Fruit fly (Drosophila melanogaster) whole organism, larva: ENCODE results near the gene CG6154.
A peak's percentile ranks its signal among the peaks of the same experiment; 100 is the strongest.

Experiments
- noc ChIP-seq: fragments of 200-800 bp; sonication (Bioruptor generic); optimal IDR thresholded peaks from 3 replicates; lab custom pipeline; 2019; ENCODE audit warnings: missing biosample characterization, mild to moderate bottlenecking, missing genetic modification characterization, moderate library complexity

Gene CG6154

dm6 chr3R:26262478-26262877 is at the start of gene CG6154:
TSS of gene CG6154 (plus strand) at chr3R:26262662.
- TF ChIP-seq noc (tag; lab: Kevin White, UChicago), result no peak

DNA sequence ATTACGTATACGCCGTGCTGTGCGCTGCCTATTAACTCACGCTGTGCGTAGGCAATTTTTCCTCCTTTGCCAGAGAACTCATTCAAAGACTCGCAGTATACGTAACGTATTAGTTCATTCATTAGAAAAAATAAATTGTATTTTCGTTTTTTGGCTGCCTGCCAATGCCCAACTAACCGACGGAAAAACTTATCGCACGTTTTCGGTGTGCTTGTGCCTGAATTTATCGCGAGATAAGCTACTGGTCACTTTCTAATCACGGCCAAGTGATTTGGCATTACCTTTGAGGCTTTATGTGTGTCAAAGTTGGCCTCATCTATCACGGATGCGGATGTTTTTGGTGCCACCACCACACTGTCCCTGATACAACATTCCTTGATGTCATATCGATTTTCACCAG is 49.5 kb upstream of the CG6154 start:
- no peak for TF ChIP-seq noc (tag; lab: Kevin White, UChicago)

dm6 chr3R:26214301-26214700 is 48.2 kb upstream of the CG6154 start:
- TF ChIP-seq noc (tag; lab: Kevin White, UChicago), result no peak

- no peak for TF ChIP-seq noc (tag; lab: Kevin White, UChicago)
Observed at dm6 chr3R:26222123-26222651, 40.3 kb upstream of the CG6154 start.

DNA sequence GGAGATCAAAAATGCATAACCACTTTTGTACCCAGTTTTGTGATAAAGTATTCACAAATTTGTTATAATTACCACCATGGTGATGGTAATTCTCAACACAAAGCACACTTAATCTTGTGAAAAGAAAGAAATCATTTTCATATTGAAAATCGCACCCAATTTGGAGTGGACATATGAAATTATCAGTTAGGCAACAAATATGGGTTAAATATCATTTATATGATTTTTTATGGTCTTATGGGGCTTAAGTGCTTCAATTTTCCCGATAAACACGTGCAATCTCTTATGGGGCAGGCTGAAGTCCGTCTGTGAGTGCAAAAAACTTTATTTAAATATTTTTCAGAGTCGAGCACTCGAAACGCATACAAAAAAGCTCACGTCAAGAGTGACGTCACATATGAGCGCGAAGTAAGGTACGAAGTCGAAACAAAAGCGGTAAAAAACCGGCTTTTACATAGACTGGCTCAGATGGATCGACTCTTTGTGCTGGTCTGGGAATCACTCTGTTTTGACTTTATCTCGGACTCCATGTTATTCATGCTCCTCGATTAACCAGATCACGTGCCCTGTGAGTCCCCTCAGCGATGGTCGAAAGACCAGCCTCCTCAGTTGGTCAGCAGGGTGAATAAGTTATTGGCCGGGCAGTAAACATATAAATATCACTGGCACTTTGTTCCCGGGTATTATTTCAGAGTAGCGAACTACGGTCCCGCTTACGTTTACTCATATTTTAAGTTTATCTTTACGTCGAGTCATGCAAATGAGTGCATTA is 35.8 kb upstream of the CG6154 start:
- TF ChIP-seq noc (tag; lab: Kevin White, UChicago), result no peak

DNA sequence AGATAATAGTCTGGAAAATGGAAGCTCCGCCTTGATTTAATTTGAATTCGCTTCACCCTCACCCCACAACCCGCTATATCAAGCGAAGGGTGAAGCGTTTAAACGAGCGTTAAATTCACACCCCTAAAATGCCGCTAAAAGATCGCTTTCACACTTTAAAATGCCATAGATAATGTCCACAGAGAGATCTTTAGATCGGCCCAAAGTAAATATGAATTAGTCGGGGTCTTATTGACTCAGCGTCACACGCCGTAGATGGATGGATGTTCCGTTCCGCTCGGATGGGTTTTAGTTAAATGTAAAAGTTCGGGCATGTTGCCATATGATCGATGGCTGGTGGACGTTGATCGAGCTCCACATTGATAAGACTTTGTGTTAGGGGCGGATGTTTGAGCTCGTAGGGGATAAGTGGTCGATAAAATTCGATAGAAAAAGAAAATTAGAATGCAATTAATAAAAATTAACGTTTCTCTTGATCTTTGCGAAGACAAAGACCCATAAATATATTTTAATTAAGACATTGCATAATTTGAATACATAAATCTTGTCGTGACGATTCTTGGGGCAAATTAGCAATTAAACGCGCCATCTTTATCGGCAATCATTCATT is 34.3 kb upstream of the CG6154 start:
- peak; percentile 72 for TF ChIP-seq noc (tag; lab: Kevin White, UChicago)

- TF ChIP-seq noc (tag; lab: Kevin White, UChicago), result peak; percentile 4
Observed at dm6 chr3R:26230016-26230415, 32.4 kb upstream of the CG6154 start, which contains the start of gene CG12290. TSS of gene CG12290 (plus strand) at chr3R:26230248.

DNA sequence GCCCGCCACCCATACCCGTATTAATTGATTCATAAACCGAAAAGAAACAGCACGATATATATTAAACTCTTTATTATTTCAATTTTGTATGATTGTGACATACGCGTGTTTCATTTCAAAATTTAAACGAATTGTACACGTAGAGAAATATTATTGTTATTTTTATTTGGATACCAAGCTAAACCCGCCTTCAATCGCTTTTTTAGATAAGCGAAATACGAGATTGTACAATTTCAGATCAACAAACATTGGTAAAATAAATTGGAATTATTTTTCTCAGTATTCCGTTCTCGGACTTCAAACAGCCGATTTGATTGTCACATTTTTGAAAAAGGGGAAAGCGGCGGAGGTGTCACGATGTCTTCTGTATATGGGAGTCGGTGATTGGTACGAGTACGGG is 27.4 kb upstream of the CG6154 start:
- peak; percentile 26 for TF ChIP-seq noc (tag; lab: Kevin White, UChicago)

DNA sequence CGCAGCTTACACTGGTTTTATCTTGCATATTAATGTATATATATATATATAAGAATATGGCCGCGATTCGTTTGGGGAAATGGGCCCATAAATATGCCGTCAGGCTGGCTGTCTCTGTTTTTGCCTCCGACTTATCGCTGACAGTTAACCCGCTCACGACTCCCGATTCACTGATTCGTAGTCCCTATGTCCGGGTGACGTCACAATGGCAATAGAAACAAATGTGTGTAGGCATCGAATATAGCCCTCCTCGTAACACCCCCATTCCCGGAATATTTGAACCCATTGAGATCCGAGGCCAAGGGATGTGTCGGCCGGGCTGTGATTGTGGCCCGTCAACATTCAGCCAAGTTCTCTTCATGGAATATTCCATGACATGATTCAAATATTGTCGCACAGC is 25.0 kb upstream of the CG6154 start:
- no peak for TF ChIP-seq noc (tag; lab: Kevin White, UChicago)

dm6 chr3R:26238945-26239344 is 23.5 kb upstream of the CG6154 start:
- peak; percentile 4 for TF ChIP-seq noc (tag; lab: Kevin White, UChicago)

- TF ChIP-seq noc (tag; lab: Kevin White, UChicago), result no peak
Observed at dm6 chr3R:26242454-26243082, 19.9 kb upstream of the CG6154 start.

dm6 chr3R:26247801-26248525 is 14.5 kb upstream of the CG6154 start:
- TF ChIP-seq noc (tag; lab: Kevin White, UChicago), result peak; percentile 23

DNA sequence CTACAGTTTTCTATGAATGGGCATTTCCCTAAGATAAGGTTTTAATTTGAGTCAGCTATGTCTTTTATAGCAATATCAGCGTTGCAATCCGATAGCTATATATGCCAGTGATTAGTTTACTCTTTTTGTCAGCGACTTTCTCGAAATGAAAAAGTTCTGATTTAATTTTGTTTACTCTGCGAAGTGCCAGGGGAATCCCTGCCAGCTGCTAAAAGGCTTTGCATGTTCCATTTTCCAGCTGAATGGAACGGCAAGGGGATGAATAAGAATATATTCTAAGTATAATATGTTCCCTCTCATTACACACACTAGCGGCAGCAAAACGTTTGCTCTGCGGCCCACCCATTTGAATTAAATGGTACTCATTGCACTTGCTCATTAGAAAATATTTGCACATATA is 12.6 kb upstream of the CG6154 start:
- TF ChIP-seq noc (tag; lab: Kevin White, UChicago), result no peak

DNA sequence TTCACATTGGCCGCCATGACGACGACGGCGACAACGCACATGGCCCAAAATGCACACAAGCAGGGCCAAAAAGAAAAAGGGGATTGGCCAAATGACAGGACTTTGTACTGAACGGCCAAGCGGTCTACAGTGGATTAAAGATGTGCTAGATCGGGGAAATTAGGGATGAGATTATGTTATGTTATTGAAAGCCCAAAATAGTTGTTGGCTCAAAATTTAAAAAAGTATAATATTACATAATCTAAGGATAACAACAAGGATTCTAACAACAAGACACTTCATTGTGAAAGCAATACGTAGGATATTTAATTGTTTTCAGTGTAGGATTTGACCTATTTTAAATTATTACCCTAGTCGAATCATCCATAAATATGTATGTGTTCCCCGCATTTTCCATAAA is 10.7 kb upstream of the CG6154 start:
- TF ChIP-seq noc (tag; lab: Kevin White, UChicago), result no peak

- TF ChIP-seq noc (tag; lab: Kevin White, UChicago), result no peak
Observed at dm6 chr3R:26253792-26254191, 8.7 kb upstream of the CG6154 start.

dm6 chr3R:26258384-26258819 is 4.1 kb upstream of the CG6154 start:
- TF ChIP-seq noc (tag; lab: Kevin White, UChicago), result no peak
